Worm (Caenorhabditis elegans) whole organism, early embryonic: ENCODE data around the gene srg-46.

Experiments
- B0310.2 ChIP-seq: sonication (generic microtip); optimal IDR thresholded peaks from 2 replicates; lab custom pipeline; 2016; ENCODE audit warnings: mild to moderate bottlenecking, missing genetic modification characterization, missing compliant biosample characterization
- F13C5.2 ChIP-seq: sonication (generic microtip); optimal IDR thresholded peaks from 2 replicates; lab custom pipeline; 2017; ENCODE audit warnings: mild to moderate bottlenecking, missing genetic modification characterization, inconsistent platforms, missing compliant biosample characterization
- aly-1 ChIP-seq: sonication (generic microtip); optimal IDR thresholded peaks from 2 replicates; lab custom pipeline; 2016; ENCODE audit warnings: missing genetic modification characterization, missing compliant biosample characterization
- ama-1 ChIP-seq: fragments of 150-350 bp; optimal IDR thresholded peaks from 2 replicates; lab custom pipeline; 2014
- ceh-13 ChIP-seq: fragments of 200-800 bp; sonication (Bioruptor generic); optimal IDR thresholded peaks from 2 replicates; lab custom pipeline; 2018; ENCODE audit warnings: mild to moderate bottlenecking, missing genetic modification characterization, missing compliant biosample characterization
- ceh-36 ChIP-seq: sonication (generic microtip); optimal IDR thresholded peaks from 2 replicates; lab custom pipeline; 2016; ENCODE audit warnings: missing genetic modification characterization, inconsistent platforms, missing compliant biosample characterization
- ets-7 ChIP-seq: sonication (generic microtip); optimal IDR thresholded peaks from 2 replicates; lab custom pipeline; 2016; ENCODE audit warnings: missing genotype, missing genetic modification characterization, missing compliant biosample characterization
- flt-1 ChIP-seq: fragments of 200-800 bp; sonication (Bioruptor generic); IDR thresholded peaks from 2 replicates; pipeline ENCODE4 v1.3.6; 2022; ENCODE audit warnings: missing genetic modification characterization, missing compliant biosample characterization
- hmbx-1 ChIP-seq: sonication (generic microtip); optimal IDR thresholded peaks from 2 replicates; lab custom pipeline; 2016; ENCODE audit warnings: mild to moderate bottlenecking, missing genetic modification characterization, missing compliant biosample characterization
- hmg-4 ChIP-seq: fragments of 200-800 bp; sonication (Bioruptor generic); optimal IDR thresholded peaks from 2 replicates; lab custom pipeline; 2018; ENCODE audit warnings: mild to moderate bottlenecking, missing genetic modification characterization, missing compliant biosample characterization
- hnd-1 ChIP-seq: sonication (generic microtip); optimal IDR thresholded peaks from 2 replicates; lab custom pipeline; 2016; ENCODE audit warnings: missing genetic modification characterization, missing compliant biosample characterization
- pes-1 ChIP-seq: fragments of 200-800 bp; sonication (Bioruptor generic); IDR thresholded peaks from 2 replicates; pipeline ENCODE4 v1.3.6; 2022; ENCODE audit warnings: missing genetic modification reagents, missing genetic modification characterization, missing compliant biosample characterization
- scrt-1 ChIP-seq: fragments of 200-800 bp; sonication (Bioruptor generic); IDR thresholded peaks from 2 replicates; pipeline ENCODE4 v1.3.6; 2022; ENCODE audit warnings: missing genetic modification characterization, missing compliant biosample characterization
- sea-1 ChIP-seq: fragments of 200-800 bp; sonication (Bioruptor generic); conservative IDR thresholded peaks from 2 replicates; pipeline ENCODE4 v1.3.6; 2022; ENCODE audit warnings: missing genetic modification characterization, missing compliant biosample characterization
- tbx-11 ChIP-seq: fragments of 200-800 bp; sonication (Bioruptor generic); IDR thresholded peaks from 2 replicates; pipeline ENCODE4 v1.3.6; 2022; ENCODE audit warnings: missing genetic modification characterization, missing compliant biosample characterization
- tbx-37 ChIP-seq: fragments of 200-800 bp; sonication (Bioruptor generic); conservative IDR thresholded peaks from 2 replicates; pipeline ENCODE4 v1.3.6; 2022; ENCODE audit warnings: missing genetic modification reagents, missing genetic modification characterization, missing compliant biosample characterization
- tra-4 ChIP-seq: sonication (generic microtip); optimal IDR thresholded peaks from 2 replicates; lab custom pipeline; 2017; ENCODE audit warnings: missing genetic modification characterization, missing compliant biosample characterization

The srg-46 gene

ce11 chrV:13350302-13350701 is 13.2 kb upstream of the srg-46 start:
- TF ChIP-seq hmbx-1 (tag; lab: Kevin White, UChicago) = no peak
- no peak for TF ChIP-seq scrt-1 (GFP tag; lab: Robert Waterston, UW)
- no peak for TF ChIP-seq aly-1 (tag; lab: Kevin White, UChicago)
- no peak for TF ChIP-seq flt-1 (GFP tag; lab: Robert Waterston, UW)
- TF ChIP-seq tbx-11 = no peak
- TF ChIP-seq tbx-37 (GFP tag; lab: Robert Waterston, UW) = no peak
- TF ChIP-seq ceh-13 (GFP tag; lab: Kevin White, UChicago) = no peak
- no peak for TF ChIP-seq B0310.2 (tag; lab: Kevin White, UChicago)
- TF ChIP-seq ets-7 (tag; lab: Kevin White, UChicago) = no peak
- TF ChIP-seq tra-4 (tag; lab: Kevin White, UChicago) = no peak
- no peak for TF ChIP-seq hmg-4 (GFP tag; lab: Kevin White, UChicago)
- TF ChIP-seq ceh-36 = no peak
- no peak for TF ChIP-seq pes-1 (GFP tag; lab: Robert Waterston, UW)
- TF ChIP-seq sea-1 (GFP tag; lab: Robert Waterston, UW) = no peak
- no peak for TF ChIP-seq ama-1 (lab: Kevin White, UChicago)
- TF ChIP-seq F13C5.2 = no peak
- TF ChIP-seq hnd-1 (tag; lab: Kevin White, UChicago) = no peak

ce11 chrV:13351773-13352172 is 11.7 kb upstream of the srg-46 start:
- TF ChIP-seq tbx-37 (GFP tag; lab: Robert Waterston, UW) = no peak
- TF ChIP-seq ceh-36 = no peak
- no peak for TF ChIP-seq ets-7 (tag; lab: Kevin White, UChicago)
- no peak for TF ChIP-seq flt-1 (GFP tag; lab: Robert Waterston, UW)
- no peak for TF ChIP-seq ceh-13 (GFP tag; lab: Kevin White, UChicago)
- no peak for TF ChIP-seq tbx-11

- TF ChIP-seq scrt-1 (GFP tag; lab: Robert Waterston, UW) (no peak), F13C5.2 (no peak), B0310.2 (tag; lab: Kevin White, UChicago) (no peak), ceh-36 (no peak), ama-1 (lab: Kevin White, UChicago) (no peak), pes-1 (GFP tag; lab: Robert Waterston, UW) (no peak), hnd-1 (tag; lab: Kevin White, UChicago) (no peak), ceh-13 (GFP tag; lab: Kevin White, UChicago) (no peak), flt-1 (GFP tag; lab: Robert Waterston, UW) (no peak), hmbx-1 (tag; lab: Kevin White, UChicago) (no peak), tbx-37 (GFP tag; lab: Robert Waterston, UW) (no peak), hmg-4 (GFP tag; lab: Kevin White, UChicago) (no peak), aly-1 (tag; lab: Kevin White, UChicago) (no peak), ets-7 (tag; lab: Kevin White, UChicago) (no peak), tbx-11 (no peak), sea-1 (GFP tag; lab: Robert Waterston, UW) (no peak), tra-4 (tag; lab: Kevin White, UChicago) (no peak)
Measured at ce11 chrV:13352415-13352814, 11.1 kb upstream of the srg-46 start.

ce11 chrV:13356210-13356609 is 7.3 kb upstream of the srg-46 start:
- no peak for TF ChIP-seq flt-1 (GFP tag; lab: Robert Waterston, UW)
- no peak for TF ChIP-seq scrt-1 (GFP tag; lab: Robert Waterston, UW)
- TF ChIP-seq tbx-11 = no peak

ce11 chrV:13357652-13358281 is 5.7 kb upstream of the srg-46 start, which contains the start of gene F32H5.1:
TSS of gene F32H5.1 (minus strand) at chrV:13358037.
- TF ChIP-seq hmbx-1 (tag; lab: Kevin White, UChicago) (no peak), ceh-36 (no peak), pes-1 (GFP tag; lab: Robert Waterston, UW) (no peak), tra-4 (tag; lab: Kevin White, UChicago) (no peak), ama-1 (lab: Kevin White, UChicago) (no peak), F13C5.2 (no peak), hmg-4 (GFP tag; lab: Kevin White, UChicago) (no peak), sea-1 (GFP tag; lab: Robert Waterston, UW) (no peak), ets-7 (tag; lab: Kevin White, UChicago) (no peak), scrt-1 (GFP tag; lab: Robert Waterston, UW) (no peak), hnd-1 (tag; lab: Kevin White, UChicago) (no peak), tbx-37 (GFP tag; lab: Robert Waterston, UW) (no peak), B0310.2 (tag; lab: Kevin White, UChicago) (no peak), tbx-11 (no peak), ceh-13 (GFP tag; lab: Kevin White, UChicago) (no peak)

ce11 chrV:13358823-13359592 is 4.5 kb upstream of the srg-46 start, which contains the start of gene F32H5.3:
TSS of gene F32H5.3 (plus strand) at chrV:13359335.
- TF ChIP-seq tbx-37 (GFP tag; lab: Robert Waterston, UW) = no peak
- TF ChIP-seq ama-1 (lab: Kevin White, UChicago) = no peak
- no peak for TF ChIP-seq tra-4 (tag; lab: Kevin White, UChicago)
- TF ChIP-seq hmbx-1 (tag; lab: Kevin White, UChicago) = no peak
- TF ChIP-seq hnd-1 (tag; lab: Kevin White, UChicago) = no peak
- no peak for TF ChIP-seq aly-1 (tag; lab: Kevin White, UChicago)
- TF ChIP-seq ceh-13 (GFP tag; lab: Kevin White, UChicago) = no peak
- TF ChIP-seq flt-1 (GFP tag; lab: Robert Waterston, UW) = no peak
- no peak for TF ChIP-seq tbx-11
- no peak for TF ChIP-seq hmg-4 (GFP tag; lab: Kevin White, UChicago)
- TF ChIP-seq sea-1 (GFP tag; lab: Robert Waterston, UW) = no peak
- TF ChIP-seq ets-7 (tag; lab: Kevin White, UChicago) = no peak
